Worm (Caenorhabditis elegans) whole organism, midembryonic: ENCODE data around the gene Y69A2AR.24.

Source experiments
- T22C8.4 ChIP-seq: fragments of 200-800 bp; sonication (Bioruptor generic); IDR thresholded peaks from 2 replicates; pipeline ENCODE4 v1.3.6; 2022; ENCODE audit warnings: missing genetic modification characterization, missing compliant biosample characterization
- cog-1 ChIP-seq: sonication (generic microtip); optimal IDR thresholded peaks from 2 replicates; lab custom pipeline; 2016; ENCODE audit warnings: missing genetic modification characterization, missing compliant biosample characterization
- klf-2 ChIP-seq: fragments of 200-800 bp; sonication (Bioruptor generic); conservative IDR thresholded peaks from 2 replicates; pipeline ENCODE4 v1.3.6; 2022; ENCODE audit warnings: missing genetic modification reagents, missing genetic modification characterization, missing compliant biosample characterization
- med-1 ChIP-seq: sonication (generic microtip); optimal IDR thresholded peaks from 2 replicates; lab custom pipeline; 2017; ENCODE audit warnings: missing genetic modification characterization, mild to moderate bottlenecking, missing compliant biosample characterization, antibody characterized with exemption, missing genetic modification reagents; ENCODE audit not compliant: insufficient read depth
- ref-1 ChIP-seq: fragments of 200-800 bp; sonication (Bioruptor generic); conservative IDR thresholded peaks from 2 replicates; pipeline ENCODE4 v1.3.6; 2022; ENCODE audit warnings: missing genetic modification reagents, missing genetic modification characterization, missing compliant biosample characterization

DNA sequence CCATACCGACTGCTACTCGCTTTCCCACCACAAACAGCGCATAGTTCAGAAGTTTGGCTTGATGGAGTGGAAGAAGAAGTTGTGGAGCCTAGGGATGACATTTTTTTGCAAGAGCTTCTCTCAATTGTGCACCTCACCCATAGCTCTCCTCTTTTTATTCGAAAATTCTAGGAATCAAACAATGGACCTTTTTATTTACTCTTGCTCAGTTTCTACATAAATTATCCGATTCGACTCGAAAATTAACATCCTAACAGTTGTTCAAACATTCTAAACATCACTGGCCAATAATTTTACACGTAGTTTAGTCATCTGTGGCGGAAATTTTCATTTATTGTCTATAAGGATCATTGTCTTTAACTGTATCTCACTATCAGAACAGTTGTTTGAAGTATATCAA is 17.6 kb upstream of the Y69A2AR.24 start, which contains the start of gene nhr-242:
- TF ChIP-seq med-1 (no peak), cog-1 (tag; lab: Kevin White, UChicago) (no peak), ref-1 (no peak), klf-2 (GFP tag; lab: Robert Waterston, UW) (no peak), T22C8.4 (GFP tag; lab: Robert Waterston, UW) (no peak)
